Worm (Caenorhabditis elegans) whole organism, late embryonic: ENCODE measurements around the gene B0348.2.

Experiments used
- che-1 ChIP-seq: sonication (generic microtip); optimal IDR thresholded peaks from 2 replicates; lab custom pipeline; 2016; ENCODE audit warnings: mild to moderate bottlenecking, missing genetic modification characterization, missing compliant biosample characterization
- dve-1 ChIP-seq: sonication (generic microtip); optimal IDR thresholded peaks from 2 replicates; lab custom pipeline; 2017; ENCODE audit warnings: antibody characterized with exemption, mild to moderate bottlenecking, missing genetic modification characterization, missing compliant biosample characterization
- pqm-1 ChIP-seq: sonication (generic microtip); optimal IDR thresholded peaks from 2 replicates; lab custom pipeline; 2016; ENCODE audit warnings: missing genetic modification characterization, missing compliant biosample characterization
- pros-1 ChIP-seq: fragments of 150-350 bp; optimal IDR thresholded peaks from 2 replicates; lab custom pipeline; 2014; ENCODE audit warnings: missing biosample characterization, missing genetic modification reagents, missing genetic modification characterization
- rnt-1 ChIP-seq: sonication (generic microtip); optimal IDR thresholded peaks from 2 replicates; lab custom pipeline; 2016; ENCODE audit warnings: missing genetic modification characterization, missing compliant biosample characterization

- TF ChIP-seq dve-1 (tag; lab: Kevin White, UChicago) (no peak), rnt-1 (tag; lab: Kevin White, UChicago) (no peak), pqm-1 (tag; lab: Kevin White, UChicago) (no peak), che-1 (tag; lab: Kevin White, UChicago) (no peak), pros-1 (no peak)
Observed at ce11 chrV:28270-28669, 16.8 kb upstream of the B0348.2 start.
